Fruit fly (Drosophila melanogaster) whole organism, wandering third instar larva: Measurements from ENCODE around the gene CG7896.

ENCODE experiments used
- CrebA ChIP-seq: fragments of 200-800 bp; sonication (Bioruptor generic); optimal IDR thresholded peaks from 2 replicates; lab custom pipeline; 2016; ENCODE audit warnings: missing biosample characterization, mild to moderate bottlenecking, missing genetic modification characterization, borderline replicate concordance
- Dif ChIP-seq: fragments of 200-275, 200-300 bp; sonication (Bioruptor generic); optimal IDR thresholded peaks from 2 replicates; lab custom pipeline; 2018; ENCODE audit warnings: missing biosample characterization, missing genetic modification characterization; ENCODE audit not compliant: partially characterized antibody
- GATAd ChIP-seq: sonication (Bioruptor generic); optimal IDR thresholded peaks from 2 replicates; lab custom pipeline; 2016; ENCODE audit warnings: missing biosample characterization, missing genetic modification characterization
- HLH106 ChIP-seq: fragments of 200-800 bp; optimal IDR thresholded peaks from 3 replicates; lab custom pipeline; 2019; ENCODE audit warnings: missing biosample characterization, mild to moderate bottlenecking, missing genetic modification characterization, moderate library complexity
- Hnf4 ChIP-seq: fragments of 200-800 bp; sonication (Bioruptor generic); optimal IDR thresholded peaks from 2 replicates; lab custom pipeline; 2016; ENCODE audit warnings: missing biosample characterization, mild to moderate bottlenecking, missing genetic modification characterization
- Hr78 ChIP-seq: fragments of >200 bp; optimal IDR thresholded peaks from 2 replicates; lab custom pipeline; 2017; ENCODE audit warnings: missing biosample characterization, missing genetic modification characterization
- Hr83 ChIP-seq: fragments of 200-300 bp; sonication (Bioruptor generic); optimal IDR thresholded peaks from 2 replicates; lab custom pipeline; 2016; ENCODE audit warnings: missing biosample characterization, mild to moderate bottlenecking, missing genetic modification characterization, moderate library complexity; ENCODE audit not compliant: poor library complexity, severe bottlenecking
- N ChIP-seq: fragments of >200 bp; optimal IDR thresholded peaks from 2 replicates; lab custom pipeline; 2018; ENCODE audit warnings: missing biosample characterization, missing external identifiers, missing genetic modification characterization
- Rel ChIP-seq, 2 experiments: fragments of 200-800 bp; sonication (Bioruptor generic) in 1 of 2; optimal IDR thresholded peaks; 2 replicates in 1 of 2; 3 replicates in 1 of 2; lab custom pipeline; 2016 to 2019; ENCODE audit warnings: mild to moderate bottlenecking in 2 of 2, missing biosample characterization in 2 of 2, missing genetic modification characterization in 2 of 2, moderate library complexity in 1 of 2
- brk ChIP-seq: fragments of 200-800 bp; sonication (Bioruptor generic); optimal IDR thresholded peaks from 2 replicates; lab custom pipeline; 2016; ENCODE audit warnings: missing biosample characterization, mild to moderate bottlenecking, missing genetic modification characterization
- dmrt93B ChIP-seq: fragments of 200-800 bp; sonication (Bioruptor generic); optimal IDR thresholded peaks from 2 replicates; lab custom pipeline; 2018; ENCODE audit warnings: missing biosample characterization, mild to moderate bottlenecking, missing genetic modification characterization
- dsf ChIP-seq: sonication (Bioruptor generic); optimal IDR thresholded peaks from 2 replicates; lab custom pipeline; 2016; ENCODE audit warnings: missing biosample characterization, missing genetic modification characterization, borderline replicate concordance
- ey ChIP-seq: fragments of 200-800 bp; sonication (Bioruptor generic); optimal IDR thresholded peaks from 2 replicates; lab custom pipeline; 2016; ENCODE audit warnings: missing biosample characterization, missing genetic modification characterization
- fru ChIP-seq: fragments of 200-800 bp; sonication (Bioruptor generic); optimal IDR thresholded peaks from 3 replicates; lab custom pipeline; 2016; ENCODE audit warnings: missing biosample characterization, mild to moderate bottlenecking, missing genetic modification characterization
- h ChIP-seq: fragments of 200-800 bp; sonication (Bioruptor generic); optimal IDR thresholded peaks from 3 replicates; lab custom pipeline; 2016; ENCODE audit warnings: missing biosample characterization, mild to moderate bottlenecking, missing genetic modification characterization
- jim ChIP-seq: fragments of 175-275, 200-325 bp; sonication (Bioruptor generic); optimal IDR thresholded peaks from 2 replicates; lab custom pipeline; 2016; ENCODE audit warnings: missing biosample characterization, mild to moderate bottlenecking, missing genetic modification characterization
- psq ChIP-seq: fragments of 200-800 bp; sonication (Bioruptor generic); optimal IDR thresholded peaks from 3 replicates; lab custom pipeline; 2017; ENCODE audit warnings: missing biosample characterization, mild to moderate bottlenecking, missing genetic modification characterization, moderate library complexity
- sage ChIP-seq: fragments of 200-800 bp; sonication (Bioruptor generic); optimal IDR thresholded peaks from 2 replicates; lab custom pipeline; 2016; ENCODE audit warnings: missing biosample characterization, mild to moderate bottlenecking, missing genetic modification characterization
- sv ChIP-seq: fragments of 200-800 bp; sonication (Bioruptor generic); optimal IDR thresholded peaks from 3 replicates; lab custom pipeline; 2016; ENCODE audit warnings: missing biosample characterization, missing genetic modification characterization
- usp ChIP-seq: fragments of >200 bp; optimal IDR thresholded peaks from 2 replicates; lab custom pipeline; 2017; ENCODE audit warnings: missing biosample characterization, missing genetic modification characterization
- woc ChIP-seq: sonication (Bioruptor generic); optimal IDR thresholded peaks from 2 replicates; lab custom pipeline; 2016; ENCODE audit warnings: missing biosample characterization, mild to moderate bottlenecking, missing genetic modification characterization

CG7896 gene

DNA sequence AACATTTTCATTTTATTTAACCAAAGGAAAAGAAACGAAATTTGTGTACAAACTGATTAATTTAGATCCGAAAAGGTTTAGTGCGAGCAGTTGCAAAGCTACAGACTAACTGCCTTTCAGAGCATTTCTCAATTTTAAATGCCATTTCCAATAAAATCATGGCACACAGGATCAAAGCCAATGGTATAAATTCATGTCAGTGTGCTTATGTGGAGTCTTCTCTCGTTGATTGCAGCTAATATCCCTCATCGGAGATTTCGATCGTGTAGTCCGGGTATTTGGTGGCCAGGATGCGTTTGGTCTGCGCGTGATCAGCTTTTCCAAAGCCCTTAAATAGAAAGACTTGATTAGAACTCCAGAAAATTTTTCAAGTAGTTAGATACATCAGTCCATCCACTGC is 55.4 kb downstream of the CG7896 start, which contains the start of gene janB:
janB (minus strand) TSS at position 101 of the 400 bp plus-strand sequence.
- TF ChIP-seq usp (no peak), dmrt93B (no peak), h (no peak), dsf (GFP tag; lab: Kevin White, UChicago) (no peak), ey (GFP tag; lab: Kevin White, UChicago) (no peak)

DNA sequence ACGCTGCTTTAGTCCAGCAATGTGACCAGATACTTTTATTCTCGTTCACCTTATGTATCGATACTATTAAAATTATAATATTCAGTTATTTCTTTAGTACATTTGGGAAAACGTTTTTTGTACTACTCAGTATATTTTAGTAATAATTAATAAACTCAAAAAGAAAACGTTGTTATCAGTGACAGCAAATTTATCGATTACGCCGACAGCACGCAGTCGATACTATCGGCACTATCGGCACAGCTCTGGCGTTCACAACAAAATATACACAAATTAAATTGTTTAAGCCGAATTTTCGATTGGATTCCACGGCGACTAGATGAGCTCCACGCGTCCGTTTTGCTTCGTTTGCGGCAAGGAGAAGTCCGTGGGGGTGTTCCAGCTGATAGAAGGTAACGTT is 56.3 kb downstream of the CG7896 start, which contains the start of the genes janA, Sry-alpha and Sry-beta:
janA (minus strand) TSS at position 40 of the 400 bp plus-strand sequence.
Sry-alpha (plus strand) TSS at position 226 of the 400 bp plus-strand sequence.
Sry-beta (plus strand) TSS at position 226 of the 400 bp plus-strand sequence.
- no peak for TF ChIP-seq N (GFP tag; lab: Kevin White, UChicago)
- no peak for TF ChIP-seq jim (GFP tag; lab: Kevin White, UChicago)
- peak; percentile 67 for TF ChIP-seq Hr83 (GFP tag; lab: Kevin White, UChicago)
- no peak for TF ChIP-seq fru
- no peak for TF ChIP-seq Dif (GFP tag; lab: Kevin White, UChicago)
- TF ChIP-seq psq: no peak
- no peak for TF ChIP-seq Hnf4
- TF ChIP-seq sv: peak; percentile 5
- no peak for TF ChIP-seq GATAd (GFP tag; lab: Kevin White, UChicago)
- TF ChIP-seq dmrt93B: no peak
- no peak for TF ChIP-seq woc (GFP tag; lab: Kevin White, UChicago)
- no peak for TF ChIP-seq brk (GFP tag; lab: Kevin White, UChicago)
- no peak for TF ChIP-seq Hr78 (GFP tag; lab: Kevin White, UChicago)
- TF ChIP-seq CrebA: no peak
- no peak for TF ChIP-seq HLH106
- no peak for TF ChIP-seq ey (GFP tag; lab: Kevin White, UChicago)
- TF ChIP-seq Rel (GFP tag; optimal IDR thresholded peaks at IDR 0.05; lab: Kevin White, UChicago): no peak
- TF ChIP-seq Rel (tag; optimal IDR thresholded peaks at IDR 0.05; lab: Kevin White, UChicago): no peak
- TF ChIP-seq sage (GFP tag; lab: Kevin White, UChicago): no peak
